Worm (Caenorhabditis elegans) whole organism, young adult: ENCODE results near the gene clec-180.

Experiments used
- B0035.1 ChIP-seq: sonication (generic microtip); optimal IDR thresholded peaks from 2 replicates; lab custom pipeline; 2016; ENCODE audit warnings: missing genetic modification characterization, mild to moderate bottlenecking, missing compliant biosample characterization, missing genotype, missing genetic modification reagents
- B0336.3 ChIP-seq: fragments of 200-800 bp; sonication (Bioruptor generic); IDR thresholded peaks from 2 replicates; pipeline ENCODE4 v1.3.6; 2022; ENCODE audit warnings: missing genetic modification characterization, missing compliant biosample characterization
- C17E4.6 ChIP-seq: fragments of 200-800 bp; sonication (Bioruptor generic); IDR thresholded peaks from 2 replicates; pipeline ENCODE4 v1.3.6; 2022; ENCODE audit warnings: missing genetic modification reagents, missing genetic modification characterization, missing compliant biosample characterization
- F39B2.1 ChIP-seq: fragments of 200-800 bp; sonication (Bioruptor generic); IDR thresholded peaks from 2 replicates; pipeline ENCODE4 v1.3.6; 2022; ENCODE audit warnings: missing genetic modification reagents, missing genetic modification characterization, missing compliant biosample characterization
- F52B5.7 ChIP-seq: sonication (generic microtip); optimal IDR thresholded peaks from 2 replicates; lab custom pipeline; 2016; ENCODE audit warnings: mild to moderate bottlenecking, missing genetic modification characterization, missing compliant biosample characterization
- K11D2.4 ChIP-seq: fragments of 200-800 bp; sonication (Bioruptor generic); IDR thresholded peaks from 2 replicates; pipeline ENCODE4 v1.3.6; 2022; ENCODE audit warnings: missing genetic modification reagents, missing genetic modification characterization, missing compliant biosample characterization
- Y95B8A.8 ChIP-seq: fragments of 200-800 bp; sonication (Bioruptor generic); IDR thresholded peaks from 2 replicates; pipeline ENCODE4 v1.3.6; 2022; ENCODE audit warnings: missing genetic modification reagents, missing genetic modification characterization, missing compliant biosample characterization
- ama-1 ChIP-seq, 3 experiments: fragments of 150-350 bp in 1 of 3; sonication (generic microtip) in 2 of 3; optimal IDR thresholded peaks; 2 replicates each; lab custom pipeline; 2014 to 2018; ENCODE audit warnings: missing biosample characterization in 2 of 3, missing genetic modification characterization in 2 of 3, missing genetic modification reagents in 2 of 3
- attf-3 ChIP-seq: fragments of 200-800 bp; sonication (Bioruptor generic); conservative IDR thresholded peaks from 2 replicates; pipeline ENCODE4 v1.3.6; 2022; ENCODE audit warnings: missing genetic modification reagents, missing genetic modification characterization, missing compliant biosample characterization
- attf-6 ChIP-seq: fragments of 200-800 bp; sonication (Bioruptor generic); IDR thresholded peaks from 2 replicates; pipeline ENCODE4 v1.3.6; 2022; ENCODE audit warnings: missing genetic modification reagents, missing genetic modification characterization, missing compliant biosample characterization
- cebp-2 ChIP-seq: fragments of 200-800 bp; sonication (Bioruptor generic); IDR thresholded peaks from 2 replicates; pipeline ENCODE4 v1.3.6; 2022; ENCODE audit warnings: missing genetic modification characterization, missing compliant biosample characterization
- ceh-27 ChIP-seq: fragments of 200-800 bp; sonication (Bioruptor generic); optimal IDR thresholded peaks from 2 replicates; lab custom pipeline; 2018; ENCODE audit warnings: mild to moderate bottlenecking, missing genetic modification characterization, moderate library complexity, missing compliant biosample characterization
- die-1 ChIP-seq: sonication (generic microtip); optimal IDR thresholded peaks from 2 replicates; lab custom pipeline; 2016; ENCODE audit warnings: missing genotype, mild to moderate bottlenecking, missing genetic modification characterization, missing compliant biosample characterization
- dox-1 ChIP-seq: fragments of 200-800 bp; sonication (Bioruptor generic); IDR thresholded peaks from 2 replicates; pipeline ENCODE4 v1.3.6; 2022; ENCODE audit warnings: missing genetic modification reagents, missing genetic modification characterization, missing compliant biosample characterization
- efl-1 ChIP-seq: fragments of 150-350 bp; optimal IDR thresholded peaks from 2 replicates; lab custom pipeline; 2014; ENCODE audit warnings: missing biosample characterization, missing genetic modification reagents, missing genetic modification characterization
- ets-4 ChIP-seq: fragments of 200-800 bp; sonication (Bioruptor generic); optimal IDR thresholded peaks from 2 replicates; lab custom pipeline; 2018; ENCODE audit warnings: mild to moderate bottlenecking, missing genetic modification characterization, missing compliant biosample characterization
- fkh-3 ChIP-seq: sonication (generic microtip); optimal IDR thresholded peaks from 2 replicates; lab custom pipeline; 2016; ENCODE audit warnings: mild to moderate bottlenecking, missing genetic modification characterization, missing compliant biosample characterization
- hmg-1.2 ChIP-seq: fragments of 200-800 bp; sonication (Bioruptor generic); IDR thresholded peaks from 2 replicates; pipeline ENCODE4 v1.3.6; 2022; ENCODE audit warnings: missing genetic modification reagents, missing genetic modification characterization, missing compliant biosample characterization
- hrde-1 ChIP-seq: sonication (generic microtip); optimal IDR thresholded peaks from 2 replicates; lab custom pipeline; 2016; ENCODE audit warnings: missing genetic modification characterization, mild to moderate bottlenecking, missing compliant biosample characterization, moderate library complexity, missing genotype, missing genetic modification reagents, borderline replicate concordance
- lag-1 ChIP-seq: fragments of 200-800 bp; sonication (Bioruptor generic); IDR thresholded peaks from 2 replicates; pipeline ENCODE4 v1.3.6; 2022; ENCODE audit warnings: missing genetic modification reagents, missing genetic modification characterization, missing compliant biosample characterization
- let-526 ChIP-seq: fragments of 200-800 bp; sonication (Bioruptor generic); IDR thresholded peaks from 2 replicates; pipeline ENCODE4 v1.3.6; 2022; ENCODE audit warnings: missing genetic modification reagents, missing genetic modification characterization, missing compliant biosample characterization
- lin-26 ChIP-seq: fragments of 200-800 bp; sonication (Bioruptor generic); IDR thresholded peaks from 2 replicates; pipeline ENCODE4 v1.3.6; 2022; ENCODE audit warnings: missing genetic modification reagents, missing genetic modification characterization, missing compliant biosample characterization
- lin-40 ChIP-seq: sonication (generic microtip); optimal IDR thresholded peaks from 2 replicates; lab custom pipeline; 2016; ENCODE audit warnings: missing genetic modification characterization, mild to moderate bottlenecking, missing compliant biosample characterization, missing genotype, missing genetic modification reagents
- lin-54 ChIP-seq: fragments of 200-800 bp; sonication (Bioruptor generic); optimal IDR thresholded peaks from 2 replicates; lab custom pipeline; 2018; ENCODE audit warnings: mild to moderate bottlenecking, missing genetic modification characterization, missing compliant biosample characterization
- lsy-27 ChIP-seq: sonication (generic microtip); optimal IDR thresholded peaks from 2 replicates; lab custom pipeline; 2017; ENCODE audit warnings: missing genetic modification characterization, mild to moderate bottlenecking, missing compliant biosample characterization, antibody characterized with exemption, missing genotype, borderline replicate concordance; ENCODE audit not compliant: insufficient read depth
- madf-10 ChIP-seq: sonication (generic microtip); optimal IDR thresholded peaks from 2 replicates; lab custom pipeline; 2016; ENCODE audit warnings: mild to moderate bottlenecking, missing genetic modification characterization, missing compliant biosample characterization
- madf-6 ChIP-seq: fragments of 200-800 bp; sonication (Bioruptor generic); IDR thresholded peaks from 2 replicates; pipeline ENCODE4 v1.3.6; 2022; ENCODE audit warnings: missing genetic modification reagents, missing genetic modification characterization, missing compliant biosample characterization
- madf-8 ChIP-seq: fragments of 200-800 bp; sonication (Bioruptor generic); conservative IDR thresholded peaks from 2 replicates; pipeline ENCODE4 v1.3.6; 2022; ENCODE audit warnings: missing genetic modification reagents, missing genetic modification characterization, missing compliant biosample characterization
- mcd-1 ChIP-seq: fragments of 200-800 bp; sonication (Bioruptor generic); IDR thresholded peaks from 2 replicates; pipeline ENCODE4 v1.3.6; 2022; ENCODE audit warnings: missing genetic modification reagents, missing genetic modification characterization, missing compliant biosample characterization
- mes-4 ChIP-seq: sonication (generic microtip); optimal IDR thresholded peaks from 2 replicates; lab custom pipeline; 2016; ENCODE audit warnings: missing genotype, missing genetic modification characterization, missing compliant biosample characterization
- nfya-2 ChIP-seq: fragments of 200-800 bp; sonication (Bioruptor generic); IDR thresholded peaks from 2 replicates; pipeline ENCODE4 v1.3.6; 2022; ENCODE audit warnings: missing genetic modification reagents, missing genetic modification characterization, missing compliant biosample characterization
- nfyb-1 ChIP-seq: fragments of 200-800 bp; sonication (Bioruptor generic); IDR thresholded peaks from 2 replicates; pipeline ENCODE4 v1.3.6; 2022; ENCODE audit warnings: missing genetic modification reagents, missing genetic modification characterization, missing compliant biosample characterization
- nhr-120 ChIP-seq: fragments of 200-800 bp; sonication (Bioruptor generic); IDR thresholded peaks from 2 replicates; pipeline ENCODE4 v1.3.6; 2022; ENCODE audit warnings: missing genetic modification characterization, missing compliant biosample characterization
- nhr-80 ChIP-seq: sonication (generic microtip); optimal IDR thresholded peaks from 2 replicates; lab custom pipeline; 2016; ENCODE audit warnings: missing genetic modification characterization, missing compliant biosample characterization
- nhr-90 ChIP-seq: sonication (generic microtip); optimal IDR thresholded peaks from 2 replicates; lab custom pipeline; 2016; ENCODE audit warnings: missing genotype, mild to moderate bottlenecking, missing genetic modification characterization, missing compliant biosample characterization
- snpc-1.1 ChIP-seq: sonication (generic microtip); optimal IDR thresholded peaks from 2 replicates; lab custom pipeline; 2017; ENCODE audit warnings: missing genetic modification characterization, mild to moderate bottlenecking, missing compliant biosample characterization, antibody characterized with exemption, moderate library complexity, missing genotype, missing genetic modification reagents; ENCODE audit not compliant: insufficient read depth
- snpc-4 ChIP-seq, 5 experiments: fragments of 150-350 bp in 1 of 5; sonication (generic microtip) in 4 of 5; optimal IDR thresholded peaks; 2 replicates each; lab custom pipeline; 2014 to 2018; ENCODE audit warnings: missing genetic modification characterization in 5 of 5, missing biosample characterization in 3 of 5, antibody characterized with exemption in 2 of 5, mild to moderate bottlenecking in 2 of 5, missing compliant biosample characterization in 2 of 5, missing genotype in 2 of 5, moderate library complexity in 2 of 5, missing genetic modification reagents in 1 of 5
- tbp1 ChIP-seq: fragments of 200-800 bp; sonication (Bioruptor generic); optimal IDR thresholded peaks from 2 replicates; lab custom pipeline; 2018; ENCODE audit warnings: mild to moderate bottlenecking, missing genetic modification characterization, missing compliant biosample characterization
- tbx-9 ChIP-seq: sonication (generic microtip); optimal IDR thresholded peaks from 2 replicates; lab custom pipeline; 2016; ENCODE audit warnings: borderline replicate concordance, missing genetic modification characterization, inconsistent platforms, missing compliant biosample characterization
- unc-62 ChIP-seq: fragments of 150-350 bp; optimal IDR thresholded peaks from 2 replicates; lab custom pipeline; 2014; ENCODE audit warnings: missing biosample characterization, missing genetic modification reagents, missing genetic modification characterization
- zfh-2 ChIP-seq: fragments of 200-800 bp; sonication (Bioruptor generic); conservative IDR thresholded peaks from 2 replicates; pipeline ENCODE4 v1.3.6; 2022; ENCODE audit warnings: missing genetic modification reagents, missing genetic modification characterization, missing compliant biosample characterization
- ztf-18 ChIP-seq: sonication (generic microtip); optimal IDR thresholded peaks from 2 replicates; lab custom pipeline; 2016; ENCODE audit warnings: missing genotype, mild to moderate bottlenecking, missing genetic modification characterization, missing compliant biosample characterization
- ztf-22 ChIP-seq: fragments of 200-800 bp; sonication (Bioruptor generic); optimal IDR thresholded peaks from 2 replicates; lab custom pipeline; 2018; ENCODE audit warnings: mild to moderate bottlenecking, missing genetic modification characterization, moderate library complexity, missing compliant biosample characterization
- ztf-26 ChIP-seq: sonication (generic microtip); optimal IDR thresholded peaks from 2 replicates; lab custom pipeline; 2017; ENCODE audit warnings: missing genetic modification characterization, missing compliant biosample characterization

clec-180 gene

DNA sequence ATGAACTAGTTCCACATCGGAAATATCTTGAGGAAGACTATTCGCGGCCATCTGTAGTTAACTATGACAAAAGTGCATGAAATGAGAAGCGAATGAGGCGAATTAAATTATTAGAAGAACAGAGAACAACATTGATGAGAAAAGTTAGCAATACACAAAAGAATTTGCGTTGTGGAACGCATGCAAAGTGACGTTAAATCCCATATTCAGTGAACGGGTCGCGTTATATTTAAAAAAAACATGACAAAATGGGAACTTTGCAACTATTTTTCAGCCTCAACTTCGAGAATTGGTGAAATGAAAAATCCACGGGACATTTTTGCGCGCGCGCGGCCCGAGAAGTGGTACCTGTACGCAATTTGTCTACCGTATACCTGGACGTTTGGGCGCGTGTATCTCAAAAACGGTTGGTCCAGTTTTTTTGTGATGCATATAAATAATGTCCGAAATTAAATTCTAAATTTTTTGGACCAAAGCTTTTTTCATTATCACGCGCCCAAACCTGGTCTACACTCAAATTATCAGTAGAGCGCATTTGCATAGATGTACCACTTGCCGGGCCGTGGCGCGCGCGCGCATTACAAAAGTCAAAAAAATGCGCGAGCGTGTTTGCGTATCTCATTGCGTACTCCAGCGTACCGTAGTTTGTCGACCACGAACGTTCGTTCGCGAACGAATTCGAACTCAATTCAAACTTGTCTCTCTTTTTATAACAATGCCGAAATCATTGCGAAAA lies 20.7 kb upstream of the clec-180 start, which contains the start of the genes cdd-2 and oef-1 (continued):
- TF ChIP-seq tbx-9 (tag; lab: Kevin White, UChicago) (no peak), unc-62 (GFP tag; lab: Kevin White, UChicago) (no peak), madf-6 (GFP tag; lab: Robert Waterston, UW) (peak; percentile 98), lin-54 (peak; percentile 76), cebp-2 (GFP tag; lab: Robert Waterston, UW) (0 out of 2 replicates have a peak, but pooled peaks have one; percentile 16), fkh-3 (tag; lab: Kevin White, UChicago) (no peak), lag-1 (no peak), F39B2.1 (no peak), K11D2.4 (GFP tag; lab: Robert Waterston, UW) (no peak), attf-6 (peak; percentile 86), nfya-2 (no peak), C17E4.6 (peak; percentile 78; the same call in 1 of the 2 replicates), snpc-4 (GFP tag; optimal IDR thresholded peaks at IDR 0.05; lab: Kevin White, UChicago) (no peak), snpc-4 (tag; optimal IDR thresholded peaks at IDR 0.05; lab: Kevin White, UChicago) (peak in 3 of 4 experiments; percentile 18 to 61 (median 48)), mes-4 (no peak), die-1 (tag; lab: Kevin White, UChicago) (no peak), B0035.1 (tag; lab: Kevin White, UChicago) (no peak)

DNA sequence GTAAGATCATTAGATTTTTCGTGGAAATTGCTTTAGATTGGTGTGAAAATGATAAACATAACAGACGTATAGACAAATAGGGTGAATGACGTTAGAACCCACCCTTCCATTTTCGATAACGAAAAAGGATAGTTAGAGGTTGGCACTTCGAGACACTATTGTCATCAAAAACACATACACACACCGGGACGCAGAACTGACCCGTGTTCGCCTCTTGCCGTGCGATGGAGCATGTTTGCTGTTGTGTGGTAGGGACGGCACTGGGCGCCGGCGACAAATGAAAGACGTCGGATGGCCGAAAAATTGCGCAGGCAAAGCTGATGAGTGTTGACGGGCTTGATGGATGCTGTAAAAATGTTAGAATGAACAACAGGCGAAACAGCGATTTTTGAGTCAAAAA lies 18.8 kb upstream of the clec-180 start:
- TF ChIP-seq snpc-4 (GFP tag; optimal IDR thresholded peaks at IDR 0.05; lab: Kevin White, UChicago), result no peak
- TF ChIP-seq snpc-4 (tag; optimal IDR thresholded peaks at IDR 0.05; lab: Kevin White, UChicago), result no peak
- TF ChIP-seq Y95B8A.8 (GFP tag; lab: Robert Waterston, UW), result no peak
- no peak for TF ChIP-seq lin-40 (tag; lab: Kevin White, UChicago)
- peak; percentile 18 for TF ChIP-seq madf-10 (tag; lab: Kevin White, UChicago)
- TF ChIP-seq hrde-1, result no peak
- peak; percentile 43 for TF ChIP-seq lin-26 (GFP tag; lab: Robert Waterston, UW)
- TF ChIP-seq ztf-18 (tag; lab: Kevin White, UChicago), result peak; percentile 55
- no peak for TF ChIP-seq ztf-22 (GFP tag; lab: Kevin White, UChicago)
- no peak for TF ChIP-seq madf-8
- TF ChIP-seq let-526, result peak; percentile 64; the same call in 1 of the 2 replicates
- TF ChIP-seq nhr-80 (tag; lab: Kevin White, UChicago), result peak; percentile 96
- no peak for TF ChIP-seq nfya-2
- no peak for TF ChIP-seq attf-3
- TF ChIP-seq tbp1, result peak; percentile 12
- TF ChIP-seq K11D2.4 (GFP tag; lab: Robert Waterston, UW), result no peak
- TF ChIP-seq dox-1 (GFP tag; lab: Robert Waterston, UW), result peak; percentile 66
- TF ChIP-seq nhr-120 (GFP tag; lab: Robert Waterston, UW), result 0 out of 2 replicates have a peak, but pooled peaks have one; percentile 32
- TF ChIP-seq F52B5.7 (tag; lab: Kevin White, UChicago), result no peak
- peak; percentile 86 for TF ChIP-seq ets-4 (GFP tag; lab: Kevin White, UChicago)
- TF ChIP-seq hmg-1.2 (GFP tag; lab: Robert Waterston, UW), result no peak; the same call in 1 of the 2 replicates
- peak; percentile 36 for TF ChIP-seq lin-54
- 0 out of 2 replicates have a peak, but pooled peaks have one; percentile 25 for TF ChIP-seq nfyb-1 (GFP tag; lab: Robert Waterston, UW)
- TF ChIP-seq efl-1, result no peak
- no peak for TF ChIP-seq ztf-26 (tag; lab: Kevin White, UChicago)
- no peak for TF ChIP-seq lsy-27
- peak; percentile 41 for TF ChIP-seq nhr-90 (tag; lab: Kevin White, UChicago)
- no peak for TF ChIP-seq snpc-1.1
- TF ChIP-seq B0336.3 (GFP tag; lab: Robert Waterston, UW), result no peak
- no peak for TF ChIP-seq ama-1 (optimal IDR thresholded peaks at IDR 0.05; lab: Kevin White, UChicago)
- no peak for TF ChIP-seq ama-1 (GFP tag; optimal IDR thresholded peaks at IDR 0.05; lab: Kevin White, UChicago)
- TF ChIP-seq ceh-27, result peak; percentile 71
- peak; percentile 57 for TF ChIP-seq mcd-1 (GFP tag; lab: Robert Waterston, UW)
- TF ChIP-seq zfh-2 (GFP tag; lab: Robert Waterston, UW), result peak; percentile 68; the same call in 1 of the 2 replicates
